Worm (Caenorhabditis elegans) whole organism, L4 larva: ENCODE results near the gene T19H12.12.

Experiments
- dmd-6 ChIP-seq: fragments of 200-800 bp; sonication (Bioruptor generic); IDR thresholded peaks from 2 replicates; pipeline ENCODE4 v1.3.6; 2022; ENCODE audit warnings: missing genetic modification reagents, missing genetic modification characterization, missing compliant biosample characterization
- hlh-30 ChIP-seq: sonication (generic microtip); optimal IDR thresholded peaks from 2 replicates; lab custom pipeline; 2017; ENCODE audit warnings: antibody characterized with exemption, mild to moderate bottlenecking, missing genetic modification characterization, missing compliant biosample characterization; ENCODE audit not compliant: insufficient read depth
- lin-13 ChIP-seq: fragments of 150-350 bp; optimal IDR thresholded peaks from 2 replicates; lab custom pipeline; 2014; ENCODE audit warnings: missing biosample characterization, missing genetic modification reagents, missing genetic modification characterization
- nhr-6 ChIP-seq: fragments of 150-350 bp; optimal IDR thresholded peaks from 2 replicates; lab custom pipeline; 2014; ENCODE audit warnings: missing biosample characterization, missing genetic modification characterization
- snpc-4 ChIP-seq: fragments of 150-350 bp; optimal IDR thresholded peaks from 2 replicates; lab custom pipeline; 2014; ENCODE audit warnings: missing biosample characterization, missing genetic modification characterization
- unc-39 ChIP-seq: sonication (generic microtip); optimal IDR thresholded peaks from 2 replicates; lab custom pipeline; 2017; ENCODE audit warnings: missing biosample characterization, missing genetic modification characterization

- TF ChIP-seq nhr-6 (tag; lab: Kevin White, UChicago) (no peak), lin-13 (no peak), snpc-4 (no peak), dmd-6 (GFP tag; lab: Robert Waterston, UW) (no peak), hlh-30 (no peak), unc-39 (tag; lab: Kevin White, UChicago) (no peak)
These were observed 27.7 kb downstream of the T19H12.12 start, which contains the start of gene H23N18.5 for ce11 chrV:4912313-4912712.
